Fruit fly (Drosophila melanogaster) whole organism, wandering third instar larva: ENCODE data around the gene corolla.

ENCODE experiments used
- Dfd ChIP-seq: fragments of >200 bp; optimal IDR thresholded peaks from 2 replicates; lab custom pipeline; 2017; ENCODE audit warnings: missing biosample characterization, missing genetic modification characterization
- Hr83 ChIP-seq: fragments of 200-300 bp; sonication (Bioruptor generic); optimal IDR thresholded peaks from 2 replicates; lab custom pipeline; 2016; ENCODE audit warnings: missing biosample characterization, mild to moderate bottlenecking, missing genetic modification characterization, moderate library complexity; ENCODE audit not compliant: poor library complexity, severe bottlenecking
- woc ChIP-seq: sonication (Bioruptor generic); optimal IDR thresholded peaks from 2 replicates; lab custom pipeline; 2016; ENCODE audit warnings: missing biosample characterization, mild to moderate bottlenecking, missing genetic modification characterization

- TF ChIP-seq Dfd (GFP tag; lab: Kevin White, UChicago), result no peak
- no peak for TF ChIP-seq woc (GFP tag; lab: Kevin White, UChicago)
- no peak for TF ChIP-seq Hr83 (GFP tag; lab: Kevin White, UChicago)
Observed at dm6 chrX:17588565-17588964, 43.3 kb downstream of the corolla start, which contains the start of gene CG12992.
